Fruit fly (Drosophila melanogaster): ENCODE data around the gene obst-I.

- TF ChIP-seq Dll (optimal IDR thresholded peaks at IDR 0.05) (no peak), pan (optimal IDR thresholded peaks at IDR 0.05) (no peak), CG8478 (optimal IDR thresholded peaks at IDR 0.05) (no peak)
Measured at dm6 chr3L:2248335-2248734, 19.3 kb upstream of the obst-I start, which contains the start of gene CG32305.
